Worm (Caenorhabditis elegans) whole organism, L2 larva: ENCODE data around the gene srxa-16.

Experiments
- C34F6.9 ChIP-seq: fragments of 150-350 bp; optimal IDR thresholded peaks from 2 replicates; lab custom pipeline; 2014; ENCODE audit warnings: missing biosample characterization, missing genetic modification characterization
- R02D3.7 ChIP-seq: fragments of 150-350 bp; optimal IDR thresholded peaks from 2 replicates; lab custom pipeline; 2014; ENCODE audit warnings: missing biosample characterization, missing genetic modification characterization
- Y55F3AM.14 ChIP-seq: fragments of 200-800 bp; sonication (Bioruptor generic); optimal IDR thresholded peaks from 2 replicates; lab custom pipeline; 2018; ENCODE audit warnings: mild to moderate bottlenecking, missing genetic modification characterization, missing compliant biosample characterization
- ZK546.5 ChIP-seq: sonication (generic microtip); optimal IDR thresholded peaks from 2 replicates; lab custom pipeline; 2017; ENCODE audit warnings: missing biosample characterization, missing genetic modification characterization
- alr-1 ChIP-seq: fragments of 150-350 bp; optimal IDR thresholded peaks from 2 replicates; lab custom pipeline; 2014; ENCODE audit warnings: missing biosample characterization, missing genetic modification characterization
- aly-2 ChIP-seq: fragments of 150-350 bp; optimal IDR thresholded peaks from 2 replicates; lab custom pipeline; 2014; ENCODE audit warnings: missing biosample characterization, missing genetic modification characterization
- ama-1 ChIP-seq: fragments of 150-350 bp; optimal IDR thresholded peaks from 2 replicates; lab custom pipeline; 2018; ENCODE audit warnings: inconsistent platforms
- blmp-1 ChIP-seq: sonication (generic microtip); optimal IDR thresholded peaks from 2 replicates; lab custom pipeline; 2017; ENCODE audit warnings: missing genetic modification characterization, mild to moderate bottlenecking, missing compliant biosample characterization, antibody characterized with exemption, moderate library complexity; ENCODE audit not compliant: insufficient read depth
- ceh-16 ChIP-seq: fragments of 150-350 bp; optimal IDR thresholded peaks from 2 replicates; lab custom pipeline; 2014; ENCODE audit warnings: missing biosample characterization, missing genetic modification characterization
- ceh-82 ChIP-seq: fragments of 150-350 bp; optimal IDR thresholded peaks from 2 replicates; lab custom pipeline; 2014; ENCODE audit warnings: missing biosample characterization, missing genetic modification characterization
- dmd-4 ChIP-seq: sonication (generic microtip); optimal IDR thresholded peaks from 2 replicates; lab custom pipeline; 2017; ENCODE audit warnings: missing biosample characterization, missing genetic modification characterization
- egl-27 ChIP-seq: sonication (generic microtip); optimal IDR thresholded peaks from 3 replicates; lab custom pipeline; 2017; ENCODE audit warnings: missing biosample characterization, missing genetic modification reagents, missing genetic modification characterization
- elt-3 ChIP-seq: sonication (generic microtip); optimal IDR thresholded peaks from 2 replicates; lab custom pipeline; 2017; ENCODE audit warnings: missing biosample characterization, missing genetic modification characterization
- fos-1 ChIP-seq: fragments of 150-350 bp; optimal IDR thresholded peaks from 2 replicates; lab custom pipeline; 2014; ENCODE audit warnings: missing biosample characterization, missing genetic modification characterization
- gmeb-1 ChIP-seq: fragments of 150-350 bp; optimal IDR thresholded peaks from 2 replicates; lab custom pipeline; 2014; ENCODE audit warnings: missing biosample characterization, missing genetic modification characterization
- lin-13 ChIP-seq: fragments of 150-350 bp; optimal IDR thresholded peaks from 2 replicates; lab custom pipeline; 2014; ENCODE audit warnings: missing biosample characterization, missing genetic modification reagents, missing genetic modification characterization
- lin-39 ChIP-seq: fragments of 150-350 bp; optimal IDR thresholded peaks from 2 replicates; lab custom pipeline; 2014; ENCODE audit warnings: missing biosample characterization, missing genetic modification reagents, missing genetic modification characterization
- lsy-2 ChIP-seq, 2 experiments: fragments of 150-350 bp in 1 of 2; sonication (generic microtip) in 1 of 2; optimal IDR thresholded peaks; 2 replicates each; lab custom pipeline; 2014 to 2017; ENCODE audit warnings: missing biosample characterization in 2 of 2, missing genetic modification characterization in 2 of 2
- mab-5 ChIP-seq: fragments of 150-350 bp; optimal IDR thresholded peaks from 2 replicates; lab custom pipeline; 2014; ENCODE audit warnings: missing biosample characterization, missing genetic modification characterization
- mdl-1 ChIP-seq, 2 experiments: fragments of 150-350 bp in 1 of 2; sonication (generic microtip) in 1 of 2; optimal IDR thresholded peaks; 2 replicates each; lab custom pipeline; 2017; ENCODE audit warnings: missing biosample characterization in 2 of 2, missing genetic modification characterization in 2 of 2
- nhr-12 ChIP-seq: fragments of 150-350 bp; optimal IDR thresholded peaks from 2 replicates; lab custom pipeline; 2014; ENCODE audit warnings: missing biosample characterization, missing genetic modification characterization
- nhr-129 ChIP-seq: fragments of 150-350 bp; optimal IDR thresholded peaks from 2 replicates; lab custom pipeline; 2014; ENCODE audit warnings: missing biosample characterization, missing genetic modification characterization
- nhr-21 ChIP-seq: fragments of 150-350 bp; optimal IDR thresholded peaks from 2 replicates; lab custom pipeline; 2014; ENCODE audit warnings: missing biosample characterization, missing genetic modification characterization
- nhr-237 ChIP-seq: fragments of 150-350 bp; optimal IDR thresholded peaks from 2 replicates; lab custom pipeline; 2014; ENCODE audit warnings: missing biosample characterization, missing genetic modification characterization
- nhr-6 ChIP-seq: fragments of 150-350 bp; optimal IDR thresholded peaks from 2 replicates; lab custom pipeline; 2014; ENCODE audit warnings: missing biosample characterization, missing genetic modification characterization
- peb-1 ChIP-seq: fragments of 150-350 bp; optimal IDR thresholded peaks from 2 replicates; lab custom pipeline; 2014; ENCODE audit warnings: missing biosample characterization, missing genetic modification characterization
- sem-4 ChIP-seq: fragments of 150-350 bp; optimal IDR thresholded peaks from 2 replicates; lab custom pipeline; 2014; ENCODE audit warnings: missing biosample characterization, missing genetic modification reagents, missing genetic modification characterization
- sma-3 ChIP-seq: sonication (generic microtip); optimal IDR thresholded peaks from 2 replicates; lab custom pipeline; 2016; ENCODE audit warnings: missing genetic modification reagents, missing genetic modification characterization, missing compliant biosample characterization
- sma-9 ChIP-seq, 2 experiments: fragments of 150-350 bp in 1 of 2; sonication (generic microtip) in 1 of 2; optimal IDR thresholded peaks; 2 replicates each; lab custom pipeline; 2014 to 2016; ENCODE audit warnings: missing genetic modification characterization in 2 of 2, mild to moderate bottlenecking in 1 of 2, missing biosample characterization in 1 of 2, missing compliant biosample characterization in 1 of 2, missing genetic modification reagents in 1 of 2, moderate library complexity in 1 of 2
- snpc-4 ChIP-seq: fragments of 150-350 bp; optimal IDR thresholded peaks from 2 replicates; lab custom pipeline; 2014; ENCODE audit warnings: missing biosample characterization, missing genetic modification characterization
- unc-39 ChIP-seq: fragments of 150-350 bp; optimal IDR thresholded peaks from 2 replicates; lab custom pipeline; 2014; ENCODE audit warnings: missing biosample characterization, missing genetic modification characterization
- unc-62 ChIP-seq: fragments of 150-350 bp; optimal IDR thresholded peaks from 2 replicates; lab custom pipeline; 2014; ENCODE audit warnings: missing biosample characterization, missing genetic modification reagents, missing genetic modification characterization
- zag-1 ChIP-seq: fragments of 150-350 bp; optimal IDR thresholded peaks from 2 replicates; lab custom pipeline; 2014; ENCODE audit warnings: missing biosample characterization, missing genetic modification characterization
- ztf-1 ChIP-seq: fragments of 200-800 bp; sonication (Bioruptor generic); conservative IDR thresholded peaks from 2 replicates; pipeline ENCODE4 v1.3.6; 2022; ENCODE audit warnings: missing genetic modification characterization, missing compliant biosample characterization
- ztf-11 ChIP-seq: sonication (generic microtip); optimal IDR thresholded peaks from 2 replicates; lab custom pipeline; 2017; ENCODE audit warnings: missing biosample characterization, missing genetic modification characterization
- ztf-4 ChIP-seq: fragments of 150-350 bp; optimal IDR thresholded peaks from 2 replicates; lab custom pipeline; 2014; ENCODE audit warnings: missing biosample characterization, missing genetic modification characterization

Gene srxa-16

DNA sequence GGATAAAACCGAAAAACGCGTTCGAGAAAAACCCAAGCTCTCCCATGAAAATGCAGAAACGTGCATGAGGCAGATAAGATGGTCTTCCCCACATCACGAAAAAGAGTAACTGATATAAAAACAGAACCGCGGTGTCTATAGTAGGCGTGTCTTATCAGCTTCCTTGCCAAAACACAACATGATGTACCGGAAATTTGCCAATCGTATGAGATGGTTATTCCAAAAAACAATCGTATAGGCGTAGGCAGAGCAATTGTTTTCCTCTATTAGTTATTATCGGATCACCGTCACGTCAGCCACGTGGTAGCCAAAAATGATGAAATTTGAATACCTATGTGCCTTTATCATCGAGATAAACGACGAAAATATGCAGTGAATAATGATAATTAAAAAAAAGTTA is 14.7 kb downstream of the srxa-16 start, which contains the start of gene str-7:
TSS of gene str-7 (minus strand) at position 101 of the 400 bp plus-strand sequence.
- no peak for TF ChIP-seq alr-1 (tag; lab: Kevin White, UChicago)
- no peak for TF ChIP-seq mab-5 (tag; lab: Kevin White, UChicago)
- no peak for TF ChIP-seq fos-1
- no peak for TF ChIP-seq dmd-4 (tag; lab: Kevin White, UChicago)
- TF ChIP-seq ZK546.5 = no peak
- no peak for TF ChIP-seq sem-4 (tag; lab: Kevin White, UChicago)
- TF ChIP-seq unc-62 = no peak

DNA sequence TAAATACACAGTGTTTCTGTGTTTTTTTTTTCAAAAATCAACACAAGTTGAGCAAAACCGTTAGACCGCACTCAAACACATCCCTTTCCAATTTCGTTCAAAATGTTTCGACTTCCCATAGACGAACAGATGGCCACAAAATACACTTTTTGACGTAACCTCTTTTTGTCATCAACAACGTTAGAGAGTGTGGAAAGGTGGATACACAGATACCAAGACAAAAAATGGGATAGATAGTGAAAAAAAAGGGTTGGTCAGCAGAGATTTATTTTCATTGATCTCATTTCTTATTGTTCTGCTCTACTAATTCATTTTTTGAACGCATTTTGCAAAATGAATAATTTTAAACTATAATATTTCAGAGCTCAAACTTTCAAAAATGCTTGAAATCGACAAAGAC is 19.3 kb downstream of the srxa-16 start:
- TF ChIP-seq nhr-129 (peak; percentile 47), lsy-2 (tag; optimal IDR thresholded peaks at IDR 0.05; lab: Kevin White, UChicago) (no peak), sma-3 (GFP tag; lab: Kevin White, UChicago) (no peak), snpc-4 (tag; lab: Kevin White, UChicago) (no peak), aly-2 (no peak), ztf-11 (no peak), lin-13 (no peak), ztf-1 (no peak), fos-1 (peak; percentile 26), zag-1 (tag; lab: Kevin White, UChicago) (no peak), ama-1 (lab: Kevin White, UChicago) (no peak), nhr-12 (tag; lab: Kevin White, UChicago) (no peak), blmp-1 (no peak), egl-27 (tag; lab: Kevin White, UChicago) (no peak), alr-1 (tag; lab: Kevin White, UChicago) (no peak), mdl-1 (tag; optimal IDR thresholded peaks at IDR 0.05; lab: Kevin White, UChicago) (no peak), sma-9 (GFP tag; optimal IDR thresholded peaks at IDR 0.05; lab: Kevin White, UChicago) (peak; percentile 57), sma-9 (tag; optimal IDR thresholded peaks at IDR 0.05; lab: Kevin White, UChicago) (no peak), nhr-21 (tag; lab: Kevin White, UChicago) (no peak), nhr-237 (tag; lab: Kevin White, UChicago) (no peak), ztf-4 (no peak), R02D3.7 (tag; lab: Kevin White, UChicago) (no peak), mab-5 (tag; lab: Kevin White, UChicago) (no peak)

DNA sequence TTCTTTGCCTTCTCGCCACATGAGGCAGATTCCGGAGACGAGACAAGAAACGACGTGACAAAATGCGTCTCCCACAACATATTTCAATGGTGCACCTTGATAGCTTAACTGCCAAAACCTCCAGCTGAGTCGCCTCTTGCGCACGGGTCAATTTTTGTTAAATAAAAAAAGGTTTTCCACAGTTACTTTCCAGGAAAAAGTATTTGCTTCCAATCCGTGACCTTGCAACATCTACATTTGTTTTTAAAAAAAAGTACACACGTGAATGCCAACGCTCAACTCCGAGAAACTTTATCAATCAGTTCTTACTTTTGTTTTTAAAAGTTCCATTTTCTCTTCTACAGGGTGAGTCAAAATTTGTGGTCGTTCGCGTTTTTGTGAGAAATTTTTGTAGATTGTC is 19.9 kb downstream of the srxa-16 start, which contains the start of gene F22B8.7:
TSS of gene F22B8.7 (plus strand) at position 301 of the 400 bp plus-strand sequence.
- TF ChIP-seq nhr-6 (tag; lab: Kevin White, UChicago) (no peak), fos-1 (no peak), gmeb-1 (no peak), blmp-1 (no peak), peb-1 (tag; lab: Kevin White, UChicago) (no peak), Y55F3AM.14 (GFP tag; lab: Kevin White, UChicago) (no peak), elt-3 (tag; lab: Kevin White, UChicago) (no peak), ztf-1 (no peak), ztf-11 (no peak), nhr-237 (tag; lab: Kevin White, UChicago) (no peak), sma-9 (GFP tag; optimal IDR thresholded peaks at IDR 0.05; lab: Kevin White, UChicago) (no peak), sma-9 (tag; optimal IDR thresholded peaks at IDR 0.05; lab: Kevin White, UChicago) (no peak), C34F6.9 (tag; lab: Kevin White, UChicago) (no peak), nhr-21 (tag; lab: Kevin White, UChicago) (no peak), R02D3.7 (tag; lab: Kevin White, UChicago) (no peak), unc-39 (tag; lab: Kevin White, UChicago) (no peak)

DNA sequence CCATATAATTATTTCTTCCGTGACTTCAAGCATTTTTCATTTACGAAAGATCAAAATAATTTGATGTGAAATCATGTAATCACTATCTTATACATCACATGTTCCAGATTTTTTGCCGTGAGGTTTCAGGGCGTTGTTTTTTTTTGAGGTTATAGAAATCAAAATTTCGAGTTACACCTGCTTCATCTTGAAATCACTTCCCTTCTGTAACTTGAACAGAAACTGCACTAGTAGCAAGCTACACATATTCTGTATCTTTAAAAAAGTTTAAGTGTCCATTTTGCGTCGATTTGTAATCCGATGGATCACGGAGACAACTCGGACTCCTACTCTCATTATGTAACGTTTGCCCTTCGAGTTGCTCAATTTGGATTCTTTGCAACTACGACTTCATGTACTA is 23.5 kb downstream of the srxa-16 start, which contains the start of gene F22B8.3:
TSS of gene F22B8.3 (plus strand) at position 301 of the 400 bp plus-strand sequence.
- TF ChIP-seq sem-4 (tag; lab: Kevin White, UChicago) (no peak), gmeb-1 (no peak), nhr-21 (tag; lab: Kevin White, UChicago) (no peak), lin-13 (no peak), ceh-82 (tag; lab: Kevin White, UChicago) (no peak), sma-9 (GFP tag; optimal IDR thresholded peaks at IDR 0.05; lab: Kevin White, UChicago) (no peak), sma-9 (tag; optimal IDR thresholded peaks at IDR 0.05; lab: Kevin White, UChicago) (no peak), unc-39 (tag; lab: Kevin White, UChicago) (no peak), sma-3 (GFP tag; lab: Kevin White, UChicago) (no peak)

DNA sequence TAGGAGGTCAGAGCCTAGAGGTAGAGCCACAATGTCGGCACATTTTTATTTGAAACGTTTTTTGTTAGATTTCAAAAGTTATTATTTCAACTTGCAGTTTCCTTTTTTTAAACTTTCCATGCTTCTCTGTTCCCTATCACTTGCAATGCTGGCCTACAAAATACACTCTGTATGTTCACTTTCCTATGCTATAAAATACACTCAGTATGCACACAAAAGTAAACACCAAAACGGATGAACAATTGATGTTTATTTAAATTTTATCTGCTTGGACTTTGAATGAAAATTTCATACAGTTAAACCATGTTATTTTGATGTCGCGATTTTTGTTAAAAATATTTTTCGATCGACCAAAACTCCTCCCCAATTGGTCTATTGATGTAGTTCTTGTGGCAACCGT is 33.5 kb downstream of the srxa-16 start:
- TF ChIP-seq fos-1 (no peak), mdl-1 (tag; optimal IDR thresholded peaks at IDR 0.05; lab: Kevin White, UChicago) (no peak), egl-27 (tag; lab: Kevin White, UChicago) (no peak), ztf-1 (no peak), ceh-16 (tag; lab: Kevin White, UChicago) (no peak), nhr-129 (no peak), zag-1 (tag; lab: Kevin White, UChicago) (no peak), lin-39 (no peak), aly-2 (no peak), sma-3 (GFP tag; lab: Kevin White, UChicago) (no peak), nhr-6 (tag; lab: Kevin White, UChicago) (no peak), mab-5 (tag; lab: Kevin White, UChicago) (no peak)
